Fruit fly (Drosophila melanogaster) whole organism, embryonic: Measurements from ENCODE around the gene FucTA.

Experiments used
- Adf1 ChIP-seq: fragments of 200-800 bp; sonication (Bioruptor generic); IDR thresholded peaks from 2 replicates; pipeline ENCODE4 v1.3.6; 2022; ENCODE audit warnings: missing biosample characterization, missing genetic modification characterization
- Atf3 ChIP-seq: fragments of 200-800 bp; sonication (Bioruptor generic); optimal IDR thresholded peaks from 3 replicates; lab custom pipeline; 2016; ENCODE audit warnings: missing biosample characterization, missing genetic modification characterization
- CG10979 ChIP-seq: fragments of 200-800 bp; sonication (Bioruptor generic); optimal IDR thresholded peaks from 2 replicates; lab custom pipeline; 2018; ENCODE audit warnings: missing biosample characterization, mild to moderate bottlenecking, missing genetic modification characterization, moderate library complexity
- CG12155 ChIP-seq: fragments of 200-800 bp; sonication (Bioruptor generic); optimal IDR thresholded peaks from 3 replicates; lab custom pipeline; 2016; ENCODE audit warnings: missing biosample characterization, missing genetic modification characterization
- CG13296 ChIP-seq: fragments of 200-800 bp; sonication (Bioruptor generic); optimal IDR thresholded peaks from 3 replicates; lab custom pipeline; 2018; ENCODE audit warnings: missing biosample characterization, mild to moderate bottlenecking, missing genetic modification characterization
- CG15073 ChIP-seq: fragments of 200-800 bp; sonication (Bioruptor generic); optimal IDR thresholded peaks from 2 replicates; lab custom pipeline; 2016; ENCODE audit warnings: missing biosample characterization, missing genetic modification characterization
- CG16813 ChIP-seq: fragments of 200-800 bp; sonication (Bioruptor generic); IDR thresholded peaks from 3 replicates; pipeline ENCODE4 v1.3.6; 2022; ENCODE audit warnings: missing biosample characterization, missing genetic modification characterization; ENCODE audit not compliant: partially characterized antibody
- CG16863 ChIP-seq: fragments of 200-800 bp; sonication (Bioruptor generic); optimal IDR thresholded peaks from 3 replicates; lab custom pipeline; 2016; ENCODE audit warnings: missing biosample characterization, missing genetic modification characterization
- CG18011 ChIP-seq: fragments of 200-800 bp; sonication (Bioruptor generic); optimal IDR thresholded peaks from 2 replicates; lab custom pipeline; 2017; ENCODE audit warnings: missing biosample characterization, missing genetic modification characterization, mild to moderate bottlenecking, moderate library complexity, missing genotype
- CG2116 ChIP-seq: fragments of 200-800 bp; sonication (Bioruptor generic); optimal IDR thresholded peaks from 3 replicates; lab custom pipeline; 2018; ENCODE audit warnings: missing biosample characterization, mild to moderate bottlenecking, missing genetic modification characterization
- CG30403 ChIP-seq: fragments of 200-800 bp; sonication (Bioruptor generic); optimal IDR thresholded peaks from 3 replicates; lab custom pipeline; 2016; ENCODE audit warnings: missing biosample characterization, missing genetic modification characterization
- CG31388 ChIP-seq: fragments of 200-800 bp; sonication (Bioruptor generic); optimal IDR thresholded peaks from 2 replicates; lab custom pipeline; 2016; ENCODE audit warnings: missing biosample characterization, missing genetic modification characterization
- CG31441 ChIP-seq: fragments of 200-800 bp; sonication (Bioruptor generic); IDR thresholded peaks from 2 replicates; pipeline ENCODE4 v1.3.6; 2022; ENCODE audit warnings: missing biosample characterization, missing genetic modification characterization
- CG33213 ChIP-seq: fragments of 200-800 bp; sonication (Bioruptor generic); optimal IDR thresholded peaks from 3 replicates; lab custom pipeline; 2016; ENCODE audit warnings: missing biosample characterization, missing genetic modification characterization
- CG34376 ChIP-seq: fragments of 200-800 bp; sonication (Bioruptor generic); optimal IDR thresholded peaks from 2 replicates; lab custom pipeline; 2018; ENCODE audit warnings: missing biosample characterization, mild to moderate bottlenecking, missing genetic modification characterization
- CG34422 ChIP-seq: fragments of 200-800 bp; sonication (Bioruptor generic); IDR thresholded peaks from 3 replicates; pipeline ENCODE4 v1.3.6; 2022; ENCODE audit warnings: missing biosample characterization, missing genetic modification characterization
- CG6254 ChIP-seq: fragments of 200-800 bp; sonication (Bioruptor generic); optimal IDR thresholded peaks from 3 replicates; lab custom pipeline; 2017; ENCODE audit warnings: mild to moderate bottlenecking, missing biosample characterization, missing genetic modification reagents, missing genetic modification characterization
- CG6272 ChIP-seq: fragments of 200-800 bp; sonication (Bioruptor generic); IDR thresholded peaks from 2 replicates; pipeline ENCODE4 v1.3.6; 2022; ENCODE audit warnings: missing biosample characterization, missing genetic modification characterization
- CG6791 ChIP-seq: fragments of 200-800 bp; sonication (Bioruptor generic); IDR thresholded peaks from 3 replicates; pipeline ENCODE4 v1.3.6; 2022; ENCODE audit warnings: missing biosample characterization, missing genetic modification characterization; ENCODE audit not compliant: partially characterized antibody
- CTCF ChIP-seq: fragments of 200-800 bp; sonication (Bioruptor generic); optimal IDR thresholded peaks from 2 replicates; lab custom pipeline; 2017; ENCODE audit warnings: missing biosample characterization, mild to moderate bottlenecking, missing genetic modification characterization, moderate library complexity
- Dbx ChIP-seq: fragments of 200-800 bp; sonication (Bioruptor generic); IDR thresholded peaks from 3 replicates; pipeline ENCODE4 v1.3.6; 2022; ENCODE audit warnings: missing biosample characterization, missing genetic modification characterization
- Dref ChIP-seq: fragments of 200-800 bp; sonication (Bioruptor generic); IDR thresholded peaks from 2 replicates; pipeline ENCODE4 v1.3.6; 2022; ENCODE audit warnings: missing biosample characterization, missing genetic modification characterization
- E2f2 ChIP-seq: fragments of 200-800 bp; sonication (Bioruptor generic); IDR thresholded peaks from 2 replicates; pipeline ENCODE4 v1.3.6; 2022; ENCODE audit warnings: missing biosample characterization, missing genetic modification characterization
- Ets65A ChIP-seq: fragments of 200-800 bp; sonication (Bioruptor generic); peaks from one replicate; lab custom pipeline; 2016; ENCODE audit warnings: missing biosample characterization, missing genetic modification characterization
- Fer3 ChIP-seq: fragments of 200-800 bp; sonication (Bioruptor generic); optimal IDR thresholded peaks from 2 replicates; lab custom pipeline; 2018; ENCODE audit warnings: missing biosample characterization, mild to moderate bottlenecking, missing genetic modification characterization, moderate library complexity
- Gug ChIP-seq: fragments of 200-800 bp; sonication (Bioruptor generic); IDR thresholded peaks from 4 replicates; pipeline ENCODE4 v1.3.6; 2022; ENCODE audit warnings: missing biosample characterization, missing genetic modification characterization
- Hr51 ChIP-seq, 2 experiments: fragments of 200-800 bp; sonication (Bioruptor generic); optimal IDR thresholded peaks; 2 replicates in 1 of 2; 3 replicates in 1 of 2; lab custom pipeline; 2016 to 2018; ENCODE audit warnings: missing biosample characterization in 2 of 2, missing genetic modification characterization in 2 of 2, mild to moderate bottlenecking in 1 of 2, moderate library complexity in 1 of 2
- Lhr ChIP-seq: fragments of 200-800 bp; sonication (Bioruptor generic); optimal IDR thresholded peaks from 3 replicates; lab custom pipeline; 2017; ENCODE audit warnings: mild to moderate bottlenecking, missing biosample characterization, missing genetic modification reagents, missing genetic modification characterization
- Mes4 ChIP-seq: fragments of 200-800 bp; sonication (Bioruptor generic); optimal IDR thresholded peaks from 2 replicates; lab custom pipeline; 2016; ENCODE audit warnings: missing biosample characterization, missing genetic modification characterization
- Mrtf ChIP-seq: fragments of 200-800 bp; sonication (Bioruptor generic); IDR thresholded peaks from 3 replicates; pipeline ENCODE4 v1.3.6; 2022; ENCODE audit warnings: missing biosample characterization, missing genetic modification characterization
- Myb ChIP-seq: fragments of 200-800 bp; sonication (Bioruptor generic); optimal IDR thresholded peaks from 2 replicates; lab custom pipeline; 2016; ENCODE audit warnings: missing biosample characterization, missing genetic modification characterization
- Oli ChIP-seq: fragments of 200-800 bp; sonication (Bioruptor generic); optimal IDR thresholded peaks from 2 replicates; lab custom pipeline; 2018; ENCODE audit warnings: missing biosample characterization, mild to moderate bottlenecking, missing genetic modification characterization, moderate library complexity
- Poxn ChIP-seq: fragments of 200-800 bp; sonication (Bioruptor generic); IDR thresholded peaks from 2 replicates; pipeline ENCODE4 v1.3.6; 2022; ENCODE audit warnings: missing biosample characterization, missing genetic modification characterization
- Side ChIP-seq: fragments of 200-800 bp; sonication (Bioruptor generic); optimal IDR thresholded peaks from 2 replicates; lab custom pipeline; 2016; ENCODE audit warnings: missing biosample characterization, missing genetic modification characterization
- Sry-δ ChIP-seq: fragments of 200-800 bp; sonication (Bioruptor generic); optimal IDR thresholded peaks from 2 replicates; lab custom pipeline; 2016; ENCODE audit warnings: missing biosample characterization, missing genetic modification characterization
- TFAM ChIP-seq: fragments of 200-800 bp; sonication (Bioruptor generic); optimal IDR thresholded peaks from 2 replicates; lab custom pipeline; 2017; ENCODE audit warnings: missing biosample characterization, missing genetic modification characterization, inconsistent platforms
- YL-1 ChIP-seq: fragments of 200-800 bp; sonication (Bioruptor generic); optimal IDR thresholded peaks from 3 replicates; lab custom pipeline; 2017; ENCODE audit warnings: missing biosample characterization, mild to moderate bottlenecking, missing genetic modification characterization
- amos ChIP-seq: fragments of 200-800 bp; sonication (Bioruptor generic); IDR thresholded peaks from 2 replicates; pipeline ENCODE4 v1.3.6; 2022; ENCODE audit warnings: missing biosample characterization, missing genetic modification characterization; ENCODE audit not compliant: partially characterized antibody
- corto ChIP-seq: fragments of 200-800 bp; sonication (Bioruptor generic); optimal IDR thresholded peaks from 2 replicates; lab custom pipeline; 2016; ENCODE audit warnings: missing biosample characterization, mild to moderate bottlenecking, missing genetic modification characterization, moderate library complexity
- ems ChIP-seq: fragments of 200-800 bp; sonication (Bioruptor generic); optimal IDR thresholded peaks from 3 replicates; lab custom pipeline; 2016; ENCODE audit warnings: missing biosample characterization, missing genetic modification characterization
- fu2 ChIP-seq: fragments of 200-800 bp; sonication (Bioruptor generic); optimal IDR thresholded peaks from 2 replicates; lab custom pipeline; 2016; ENCODE audit warnings: missing biosample characterization, missing genetic modification characterization
- lbe ChIP-seq: fragments of 200-800 bp; sonication (Bioruptor generic); optimal IDR thresholded peaks from 2 replicates; lab custom pipeline; 2016; ENCODE audit warnings: missing biosample characterization, mild to moderate bottlenecking, missing genetic modification characterization
- maf-S ChIP-seq: fragments of 200-800 bp; sonication (Bioruptor generic); optimal IDR thresholded peaks from 2 replicates; lab custom pipeline; 2016; ENCODE audit warnings: missing biosample characterization, missing genetic modification characterization
- org-1 ChIP-seq: fragments of 200-800 bp; sonication (Bioruptor generic); optimal IDR thresholded peaks from 2 replicates; lab custom pipeline; 2017; ENCODE audit warnings: missing biosample characterization, missing genetic modification characterization
- pan ChIP-seq, 4 experiments: fragments of >200 bp in 3 of 4; fragments of 200-800 bp in 1 of 4; sonication (Bioruptor generic) in 1 of 4; optimal IDR thresholded peaks in 3 of 4; IDR thresholded peaks in 1 of 4; 2 replicates each; pipeline versions ENCODE4 v1.3.6 to Lab custom; 2017 to 2022; ENCODE audit warnings: missing biosample characterization in 2 of 4, missing genetic modification characterization in 2 of 4, mixed read lengths in 1 of 4
- prd ChIP-seq, 3 experiments: fragments of >200 bp in 2 of 3; fragments of 200-800 bp in 1 of 3; sonication (Bioruptor generic) in 1 of 3; optimal IDR thresholded peaks in 2 of 3; IDR thresholded peaks in 1 of 3; 2 replicates in 2 of 3; 3 replicates in 1 of 3; pipeline versions ENCODE4 v1.3.6 to Lab custom; 2017 to 2022; ENCODE audit warnings: missing biosample characterization in 1 of 3, missing genetic modification characterization in 1 of 3
- pum ChIP-seq: fragments of 200-800 bp; sonication (Bioruptor generic); optimal IDR thresholded peaks from 2 replicates; lab custom pipeline; 2016; ENCODE audit warnings: missing biosample characterization, missing genetic modification characterization
- rib ChIP-seq: fragments of 200-800 bp; sonication (Bioruptor generic); IDR thresholded peaks from 2 replicates; pipeline ENCODE4 v1.3.6; 2022; ENCODE audit warnings: missing biosample characterization, missing genetic modification characterization
- sna ChIP-seq: fragments of 200-800 bp; sonication (Bioruptor generic); IDR thresholded peaks from 2 replicates; pipeline ENCODE4 v1.3.6; 2022; ENCODE audit warnings: missing biosample characterization, missing genetic modification characterization; ENCODE audit not compliant: partially characterized antibody
- usp ChIP-seq: fragments of >200 bp; optimal IDR thresholded peaks from 2 replicates; lab custom pipeline; 2017; ENCODE audit warnings: missing biosample characterization, missing genetic modification characterization

The FucTA gene

dm6 chr3L:15097878-15098520, 48.9 kb upstream of the FucTA start, which contains the start of gene Ctps (continued):
- no peak for TF ChIP-seq prd (optimal IDR thresholded peaks at IDR 0.05; lab: Kevin White, UChicago)
- 0 out of 3 replicates have a peak, but pooled peaks have one; percentile 19 for TF ChIP-seq prd (GFP tag; IDR thresholded peaks at IDR 0.05; lab: Robert Waterston, UW)
- TF ChIP-seq CG10979 (tag; lab: Kevin White, UChicago): no peak
- TF ChIP-seq CTCF: peak; percentile 44
- no peak for TF ChIP-seq usp (GFP tag; lab: Kevin White, UChicago)
- no peak for TF ChIP-seq maf-S (GFP tag; lab: Kevin White, UChicago)
- TF ChIP-seq corto (GFP tag; lab: Kevin White, UChicago): no peak
- no peak for TF ChIP-seq TFAM (GFP tag; lab: Kevin White, UChicago)
- no peak for TF ChIP-seq pan (optimal IDR thresholded peaks at IDR 0.05; lab: Kevin White, UChicago)
- no peak for TF ChIP-seq pan (GFP tag; optimal IDR thresholded peaks at IDR 0.05 in 1 of 2, IDR thresholded peaks at IDR 0.05 in 1 of 2)
- no peak for TF ChIP-seq pum (GFP tag; lab: Kevin White, UChicago)
- no peak for TF ChIP-seq org-1 (GFP tag; lab: Kevin White, UChicago)
- TF ChIP-seq CG13296 (GFP tag; lab: Kevin White, UChicago): peak; percentile 35
- no peak for TF ChIP-seq Dref
- TF ChIP-seq Myb (GFP tag; lab: Kevin White, UChicago): peak; percentile 43
- TF ChIP-seq lbe (GFP tag; lab: Kevin White, UChicago): no peak
- no peak for TF ChIP-seq Adf1 (GFP tag; lab: Robert Waterston, UW)
- no peak for TF ChIP-seq CG16863 (GFP tag; lab: Kevin White, UChicago)
- no peak for TF ChIP-seq CG31388 (GFP tag; lab: Kevin White, UChicago)
- TF ChIP-seq E2f2 (GFP tag; lab: Robert Waterston, UW): peak; percentile 90
- no peak for TF ChIP-seq Mes4 (GFP tag; lab: Kevin White, UChicago)
- peak; percentile 11 for TF ChIP-seq ems (GFP tag; lab: Kevin White, UChicago)
- TF ChIP-seq CG15073: no peak
- TF ChIP-seq CG12155: no peak
- TF ChIP-seq CG6254 (GFP tag; lab: Kevin White, UChicago): no peak
- TF ChIP-seq Side (GFP tag; lab: Kevin White, UChicago): no peak
- no peak for TF ChIP-seq CG16813
- no peak for TF ChIP-seq Oli (tag; lab: Kevin White, UChicago)
- peak; percentile 28 for TF ChIP-seq YL-1 (GFP tag; lab: Kevin White, UChicago)
- TF ChIP-seq CG2116 (GFP tag; lab: Kevin White, UChicago): no peak
- peak; percentile 34 for TF ChIP-seq CG33213
- no peak for TF ChIP-seq amos
- TF ChIP-seq Fer3: peak; percentile 20
- no peak for TF ChIP-seq Lhr (GFP tag; lab: Kevin White, UChicago)
- TF ChIP-seq Hr51 (GFP tag; optimal IDR thresholded peaks at IDR 0.05; lab: Kevin White, UChicago): peak in 1 of 2 experiments; percentile 15
- peak; percentile 35 for TF ChIP-seq CG34376 (GFP tag; lab: Kevin White, UChicago)
- no peak for TF ChIP-seq Gug (GFP tag; lab: Robert Waterston, UW)
- no peak for TF ChIP-seq Mrtf
- no peak for TF ChIP-seq CG6272
- no peak for TF ChIP-seq Poxn (GFP tag; lab: Robert Waterston, UW)
- TF ChIP-seq Dbx (GFP tag; lab: Robert Waterston, UW): no peak
- TF ChIP-seq Ets65A (GFP tag; lab: Kevin White, UChicago): peak; percentile 82
- no peak for TF ChIP-seq sna (GFP tag; lab: Robert Waterston, UW)
- no peak for TF ChIP-seq CG18011
- TF ChIP-seq CG6791 (GFP tag; lab: Robert Waterston, UW): no peak
- TF ChIP-seq fu2 (GFP tag; lab: Kevin White, UChicago): no peak
- TF ChIP-seq CG31441 (GFP tag; lab: Robert Waterston, UW): no peak
- peak; percentile 15 for TF ChIP-seq Sry-δ
- TF ChIP-seq CG30403 (GFP tag; lab: Kevin White, UChicago): no peak
- no peak for TF ChIP-seq rib (GFP tag; lab: Robert Waterston, UW)
- no peak for TF ChIP-seq Atf3 (GFP tag; lab: Kevin White, UChicago)
- peak; percentile 27; the same call in 1 of the 3 replicates for TF ChIP-seq CG34422 (GFP tag; lab: Robert Waterston, UW)
